Worm (Caenorhabditis elegans) whole organism, L1 larva: ENCODE data around the gene C04F6.7.
A peak's percentile ranks its signal among the peaks of the same experiment; 100 is the strongest.

Experiments used
- C04F5.9 ChIP-seq: sonication (generic microtip); optimal IDR thresholded peaks from 2 replicates; lab custom pipeline; 2016; ENCODE audit warnings: missing genetic modification characterization, missing compliant biosample characterization
- C34B4.2 ChIP-seq: sonication (generic microtip); optimal IDR thresholded peaks from 2 replicates; lab custom pipeline; 2017; ENCODE audit warnings: mild to moderate bottlenecking, missing genetic modification characterization, missing compliant biosample characterization
- F16B12.6 ChIP-seq: fragments of 150-350 bp; optimal IDR thresholded peaks from 2 replicates; lab custom pipeline; 2014; ENCODE audit warnings: missing biosample characterization, missing genetic modification characterization
- aha-1 ChIP-seq: fragments of 150-350 bp; optimal IDR thresholded peaks from 2 replicates; lab custom pipeline; 2014; ENCODE audit warnings: missing biosample characterization, missing genetic modification characterization
- alr-1 ChIP-seq: fragments of 200-800 bp; sonication (Bioruptor generic); optimal IDR thresholded peaks from 2 replicates; lab custom pipeline; 2018; ENCODE audit warnings: borderline replicate concordance, mild to moderate bottlenecking, missing genetic modification characterization, missing compliant biosample characterization
- aly-2 ChIP-seq: fragments of 150-350 bp; optimal IDR thresholded peaks from 2 replicates; lab custom pipeline; 2014; ENCODE audit warnings: missing biosample characterization, missing genetic modification characterization
- ceh-63 ChIP-seq: fragments of 200-800 bp; sonication (Bioruptor generic); optimal IDR thresholded peaks from 2 replicates; lab custom pipeline; 2018; ENCODE audit warnings: mild to moderate bottlenecking, missing genetic modification characterization, missing compliant biosample characterization
- ceh-8 ChIP-seq: fragments of 200-800 bp; sonication (Bioruptor generic); optimal IDR thresholded peaks from 2 replicates; lab custom pipeline; 2018; ENCODE audit warnings: mild to moderate bottlenecking, missing genetic modification characterization, moderate library complexity, missing compliant biosample characterization
- ceh-88 ChIP-seq: fragments of 200-800 bp; sonication (Bioruptor generic); IDR thresholded peaks from 2 replicates; pipeline ENCODE4 v1.3.6; 2022; ENCODE audit warnings: missing genetic modification characterization, missing compliant biosample characterization
- ceh-90 ChIP-seq: sonication (generic microtip); optimal IDR thresholded peaks from 2 replicates; lab custom pipeline; 2016; ENCODE audit warnings: missing genetic modification characterization, missing compliant biosample characterization
- dpl-1 ChIP-seq, 3 experiments: fragments of 150-350 bp in 2 of 3; sonication (generic microtip) in 1 of 3; optimal IDR thresholded peaks; 2 replicates each; lab custom pipeline; 2014 to 2017; ENCODE audit warnings: missing biosample characterization in 3 of 3, missing genetic modification characterization in 3 of 3, missing genetic modification reagents in 3 of 3
- efl-3 ChIP-seq: fragments of 200-800 bp; sonication (Bioruptor generic); optimal IDR thresholded peaks from 2 replicates; lab custom pipeline; 2018; ENCODE audit warnings: mild to moderate bottlenecking, missing genetic modification characterization, missing compliant biosample characterization
- egl-13 ChIP-seq: sonication (generic microtip); optimal IDR thresholded peaks from 2 replicates; lab custom pipeline; 2016; ENCODE audit warnings: missing genotype, missing genetic modification reagents, missing genetic modification characterization, missing compliant biosample characterization
- elt-2 ChIP-seq: sonication (generic microtip); optimal IDR thresholded peaks from 2 replicates; lab custom pipeline; 2016; ENCODE audit warnings: missing genetic modification characterization, mild to moderate bottlenecking, inconsistent platforms, missing compliant biosample characterization, missing genetic modification reagents
- elt-3 ChIP-seq, 6 experiments: fragments of 150-350 bp in 1 of 6; sonication (generic microtip); optimal IDR thresholded peaks; 2 replicates each; lab custom pipeline; 2017 to 2018; ENCODE audit warnings: missing biosample characterization in 6 of 6, missing genetic modification characterization in 6 of 6, inconsistent platforms in 1 of 6
- ets-5 ChIP-seq: fragments of 200-800 bp; sonication (Bioruptor generic); IDR thresholded peaks from 2 replicates; pipeline ENCODE4 v1.3.6; 2022; ENCODE audit warnings: missing genetic modification characterization, missing compliant biosample characterization
- fkh-10 ChIP-seq: sonication (generic microtip); optimal IDR thresholded peaks from 2 replicates; lab custom pipeline; 2017; ENCODE audit warnings: missing biosample characterization, missing genetic modification reagents, missing genetic modification characterization
- fkh-4 ChIP-seq: sonication (generic microtip); optimal IDR thresholded peaks from 2 replicates; lab custom pipeline; 2016; ENCODE audit warnings: missing compliant biosample characterization, missing genetic modification characterization, borderline replicate concordance
- fkh-8 ChIP-seq: sonication (generic microtip); optimal IDR thresholded peaks from 2 replicates; lab custom pipeline; 2016; ENCODE audit warnings: mild to moderate bottlenecking, missing genetic modification characterization, missing compliant biosample characterization
- grh-1 ChIP-seq: fragments of 200-800 bp; sonication (Bioruptor generic); IDR thresholded peaks from 2 replicates; pipeline ENCODE4 v1.3.6; 2022; ENCODE audit warnings: missing genetic modification reagents, missing genetic modification characterization, missing compliant biosample characterization
- hpl-2 ChIP-seq: fragments of 150-350 bp; optimal IDR thresholded peaks from 2 replicates; lab custom pipeline; 2014; ENCODE audit warnings: missing biosample characterization, missing genetic modification reagents, missing genetic modification characterization
- irx-1 ChIP-seq: sonication (generic microtip); optimal IDR thresholded peaks from 2 replicates; lab custom pipeline; 2016; ENCODE audit warnings: missing genetic modification characterization, missing compliant biosample characterization
- jun-1 ChIP-seq: fragments of 150-350 bp; optimal IDR thresholded peaks from 2 replicates; lab custom pipeline; 2014; ENCODE audit warnings: missing biosample characterization, missing genetic modification reagents, missing genetic modification characterization
- lin-13 ChIP-seq: fragments of 150-350 bp; optimal IDR thresholded peaks from 2 replicates; lab custom pipeline; 2014; ENCODE audit warnings: missing biosample characterization, missing genetic modification reagents, missing genetic modification characterization
- lin-14 ChIP-seq: fragments of 200-800 bp; sonication (Bioruptor generic); optimal IDR thresholded peaks from 2 replicates; lab custom pipeline; 2018; ENCODE audit warnings: mild to moderate bottlenecking, missing genetic modification characterization, moderate library complexity, missing compliant biosample characterization
- lin-39 ChIP-seq: fragments of 150-350 bp; optimal IDR thresholded peaks from 2 replicates; lab custom pipeline; 2014; ENCODE audit warnings: missing biosample characterization, missing genetic modification reagents, missing genetic modification characterization
- mab-9 ChIP-seq: fragments of 200-800 bp; sonication (Bioruptor generic); IDR thresholded peaks from 2 replicates; pipeline ENCODE4 v1.3.6; 2022; ENCODE audit warnings: missing genetic modification reagents, missing genetic modification characterization, missing compliant biosample characterization
- mdl-1 ChIP-seq, 2 experiments: fragments of 150-350 bp; optimal IDR thresholded peaks; 2 replicates each; lab custom pipeline; 2014 to 2017; ENCODE audit warnings: missing biosample characterization in 2 of 2, missing genetic modification characterization in 2 of 2, inconsistent platforms in 1 of 2
- nhr-11 ChIP-seq: fragments of 150-350 bp; optimal IDR thresholded peaks from 2 replicates; lab custom pipeline; 2014; ENCODE audit warnings: missing biosample characterization, missing genetic modification characterization
- nhr-12 ChIP-seq: sonication (generic microtip); optimal IDR thresholded peaks from 2 replicates; lab custom pipeline; 2017; ENCODE audit warnings: missing biosample characterization, missing genetic modification characterization
- nhr-19 ChIP-seq: fragments of 200-800 bp; sonication (Bioruptor generic); conservative IDR thresholded peaks from 2 replicates; pipeline ENCODE4 v1.3.6; 2022; ENCODE audit warnings: missing genetic modification characterization, missing compliant biosample characterization
- nhr-237 ChIP-seq: fragments of 150-350 bp; optimal IDR thresholded peaks from 2 replicates; lab custom pipeline; 2014; ENCODE audit warnings: missing biosample characterization, missing genetic modification characterization
- nhr-47 ChIP-seq: sonication (generic microtip); optimal IDR thresholded peaks from 2 replicates; lab custom pipeline; 2016; ENCODE audit warnings: mild to moderate bottlenecking, missing genetic modification characterization, moderate library complexity, missing compliant biosample characterization
- nhr-71 ChIP-seq: sonication (generic microtip); optimal IDR thresholded peaks from 2 replicates; lab custom pipeline; 2016; ENCODE audit warnings: mild to moderate bottlenecking, missing genetic modification characterization, moderate library complexity, missing compliant biosample characterization
- nhr-84 ChIP-seq: sonication (generic microtip); optimal IDR thresholded peaks from 2 replicates; lab custom pipeline; 2017; ENCODE audit warnings: missing biosample characterization, missing genetic modification characterization
- nhr-85 ChIP-seq: sonication (generic microtip); peaks from one replicate; lab custom pipeline; 2016; ENCODE audit warnings: missing genetic modification characterization, inconsistent platforms, missing compliant biosample characterization
- pag-3 ChIP-seq: sonication (generic microtip); optimal IDR thresholded peaks from 2 replicates; lab custom pipeline; 2017; ENCODE audit warnings: missing genetic modification characterization, mild to moderate bottlenecking, missing compliant biosample characterization, antibody characterized with exemption, borderline replicate concordance; ENCODE audit not compliant: insufficient read depth
- pax-3 ChIP-seq: fragments of 200-800 bp; sonication (Bioruptor generic); optimal IDR thresholded peaks from 2 replicates; lab custom pipeline; 2018; ENCODE audit warnings: mild to moderate bottlenecking, missing genetic modification characterization, moderate library complexity, missing compliant biosample characterization
- pqm-1 ChIP-seq: sonication (generic microtip); optimal IDR thresholded peaks from 3 replicates; lab custom pipeline; 2017; ENCODE audit warnings: missing biosample characterization, missing genetic modification characterization
- skn-1 ChIP-seq: fragments of 150-350 bp; optimal IDR thresholded peaks from 2 replicates; lab custom pipeline; 2014; ENCODE audit warnings: missing biosample characterization, missing genetic modification characterization
- snpc-4 ChIP-seq: fragments of 150-350 bp; optimal IDR thresholded peaks from 2 replicates; lab custom pipeline; 2014; ENCODE audit warnings: missing biosample characterization, missing genetic modification characterization
- snu-23 ChIP-seq: sonication (generic microtip); optimal IDR thresholded peaks from 2 replicates; lab custom pipeline; 2016; ENCODE audit warnings: missing genetic modification characterization, missing compliant biosample characterization
- swsn-7 ChIP-seq: sonication (generic microtip); optimal IDR thresholded peaks from 2 replicates; lab custom pipeline; 2016; ENCODE audit warnings: missing genetic modification characterization, missing compliant biosample characterization
- tlp-1 ChIP-seq: fragments of 150-350 bp; optimal IDR thresholded peaks from 2 replicates; lab custom pipeline; 2014; ENCODE audit warnings: missing biosample characterization, missing genetic modification characterization
- unc-130 ChIP-seq: fragments of 150-350 bp; optimal IDR thresholded peaks from 2 replicates; lab custom pipeline; 2017; ENCODE audit warnings: missing biosample characterization, missing genetic modification characterization, inconsistent platforms
- unc-30 ChIP-seq: sonication (generic microtip); optimal IDR thresholded peaks from 2 replicates; lab custom pipeline; 2017; ENCODE audit warnings: missing biosample characterization, missing genetic modification characterization
- unc-98 ChIP-seq: fragments of 200-800 bp; sonication (Bioruptor generic); IDR thresholded peaks from 2 replicates; pipeline ENCODE4 v1.3.6; 2022; ENCODE audit warnings: missing genetic modification characterization, missing compliant biosample characterization
- vab-15 ChIP-seq: sonication (generic microtip); optimal IDR thresholded peaks from 2 replicates; lab custom pipeline; 2017; ENCODE audit warnings: missing genotype, mild to moderate bottlenecking, missing genetic modification characterization, missing compliant biosample characterization
- xbp-1 ChIP-seq: sonication (generic microtip); optimal IDR thresholded peaks from 2 replicates; lab custom pipeline; 2016; ENCODE audit warnings: missing genetic modification characterization, missing compliant biosample characterization
- zag-1 ChIP-seq: fragments of 150-350 bp; optimal IDR thresholded peaks from 2 replicates; lab custom pipeline; 2014; ENCODE audit warnings: missing biosample characterization, missing genetic modification characterization
- zip-4 ChIP-seq: fragments of 200-800 bp; sonication (Bioruptor generic); optimal IDR thresholded peaks from 2 replicates; lab custom pipeline; 2018; ENCODE audit warnings: mild to moderate bottlenecking, missing genetic modification characterization, moderate library complexity, missing compliant biosample characterization
- ztf-11 ChIP-seq, 2 experiments: sonication (generic microtip); optimal IDR thresholded peaks; 2 replicates each; lab custom pipeline; 2016 to 2017; ENCODE audit warnings: missing genetic modification characterization in 2 of 2, missing biosample characterization in 1 of 2, missing compliant biosample characterization in 1 of 2
- ztf-4 ChIP-seq: fragments of 150-350 bp; optimal IDR thresholded peaks from 2 replicates; lab custom pipeline; 2014; ENCODE audit warnings: missing biosample characterization, missing genetic modification characterization

Gene C04F6.7

DNA sequence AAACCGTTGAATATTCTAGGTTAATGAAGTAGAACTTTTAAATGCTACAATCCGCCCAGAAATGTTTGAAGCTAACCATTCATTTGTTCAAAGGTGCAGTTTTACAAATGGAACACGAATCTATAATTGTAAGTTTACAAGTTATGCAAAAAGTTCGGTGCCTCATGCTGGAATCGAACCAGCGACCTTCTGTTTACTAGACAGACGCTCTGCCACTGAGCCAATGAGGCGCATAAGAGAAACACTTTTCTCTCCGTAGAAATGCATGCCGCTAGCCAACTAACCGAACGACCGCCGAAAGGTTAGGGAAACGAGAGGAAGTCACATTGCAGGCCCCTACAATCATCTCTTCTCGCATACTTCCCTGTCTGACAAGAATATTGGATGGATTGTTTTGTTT lies 47.7 kb downstream of the C04F6.7 start (continued):
- peak; percentile 43 for TF ChIP-seq ceh-8 (GFP tag; lab: Kevin White, UChicago)
- no peak for TF ChIP-seq pag-3 (tag; lab: Kevin White, UChicago)
- no peak for TF ChIP-seq alr-1 (tag; lab: Kevin White, UChicago)
- peak; percentile 83 for TF ChIP-seq snu-23 (GFP tag; lab: Kevin White, UChicago)
- peak in 2 of 6 experiments; percentile 18 to 49 for TF ChIP-seq elt-3 (tag; optimal IDR thresholded peaks at IDR 0.05; lab: Kevin White, UChicago)
- peak; percentile 59 for TF ChIP-seq xbp-1 (tag; lab: Kevin White, UChicago)
- no peak for TF ChIP-seq F16B12.6
- TF ChIP-seq pqm-1 (tag; lab: Kevin White, UChicago): no peak
- no peak for TF ChIP-seq C04F5.9 (tag; lab: Kevin White, UChicago)
- peak; percentile 19 for TF ChIP-seq elt-2
- peak; percentile 75 for TF ChIP-seq nhr-71 (tag; lab: Kevin White, UChicago)
- peak; percentile 24 for TF ChIP-seq ceh-90 (tag; lab: Kevin White, UChicago)
- TF ChIP-seq egl-13 (tag; lab: Kevin White, UChicago): peak; percentile 27
- no peak for TF ChIP-seq ets-5 (GFP tag; lab: Robert Waterston, UW)
- no peak for TF ChIP-seq unc-30
- TF ChIP-seq lin-39 (tag; lab: Kevin White, UChicago): no peak
- TF ChIP-seq aha-1 (tag; lab: Kevin White, UChicago): no peak
- no peak for TF ChIP-seq C34B4.2
- TF ChIP-seq jun-1 (tag; lab: Kevin White, UChicago): peak; percentile 69
- peak in 1 of 2 experiments; percentile 68 for TF ChIP-seq mdl-1 (tag; optimal IDR thresholded peaks at IDR 0.05; lab: Kevin White, UChicago)
- TF ChIP-seq zip-4 (GFP tag; lab: Kevin White, UChicago): peak; percentile 26
- no peak for TF ChIP-seq efl-3 (GFP tag; lab: Kevin White, UChicago)
- TF ChIP-seq nhr-47 (tag; lab: Kevin White, UChicago): peak; percentile 80
- peak; percentile 71 for TF ChIP-seq swsn-7 (tag; lab: Kevin White, UChicago)
- TF ChIP-seq nhr-19 (GFP tag; lab: Robert Waterston, UW): peak; percentile 77
- TF ChIP-seq tlp-1: no peak
- TF ChIP-seq fkh-8 (tag; lab: Kevin White, UChicago): peak; percentile 68
- no peak for TF ChIP-seq nhr-11 (tag; lab: Kevin White, UChicago)
- TF ChIP-seq vab-15: peak; percentile 12
- TF ChIP-seq nhr-237 (tag; lab: Kevin White, UChicago): peak; percentile 37
- TF ChIP-seq lin-14 (GFP tag; lab: Kevin White, UChicago): peak; percentile 80
- TF ChIP-seq snpc-4 (tag; lab: Kevin White, UChicago): peak; percentile 14
- peak in 2 of 3 experiments; percentile 10 to 21 for TF ChIP-seq dpl-1 (GFP tag; optimal IDR thresholded peaks at IDR 0.05; lab: Kevin White, UChicago)
- TF ChIP-seq unc-98 (GFP tag; lab: Robert Waterston, UW): 0 out of 2 replicates have a peak, but pooled peaks have one; percentile 23
- TF ChIP-seq ceh-63 (GFP tag; lab: Kevin White, UChicago): no peak
- no peak for TF ChIP-seq pax-3 (tag; lab: Kevin White, UChicago)
- peak; percentile 5 for TF ChIP-seq lin-13 (GFP tag; lab: Kevin White, UChicago)
- peak; percentile 56 for TF ChIP-seq irx-1 (tag; lab: Kevin White, UChicago)
- TF ChIP-seq unc-130 (tag; lab: Kevin White, UChicago): peak; percentile 11
- peak; percentile 53 for TF ChIP-seq fkh-10
- peak; percentile 66 for TF ChIP-seq nhr-85 (tag; lab: Kevin White, UChicago)
- TF ChIP-seq nhr-12: no peak
- TF ChIP-seq ztf-4 (tag; lab: Kevin White, UChicago): no peak
- TF ChIP-seq ztf-11 (tag; optimal IDR thresholded peaks at IDR 0.05; lab: Kevin White, UChicago): no peak
- no peak for TF ChIP-seq nhr-84 (tag; lab: Kevin White, UChicago)
- TF ChIP-seq ceh-88 (GFP tag; lab: Robert Waterston, UW): peak; percentile 50; the same call in 1 of the 2 replicates
- no peak for TF ChIP-seq fkh-4 (tag; lab: Kevin White, UChicago)
- TF ChIP-seq aly-2 (tag; lab: Kevin White, UChicago): peak; percentile 1
- 0 out of 2 replicates have a peak, but pooled peaks have one; percentile 45 for TF ChIP-seq mab-9 (GFP tag; lab: Robert Waterston, UW)
- TF ChIP-seq skn-1 (tag; lab: Kevin White, UChicago): peak; percentile 35
- TF ChIP-seq grh-1 (GFP tag; lab: Robert Waterston, UW): peak; percentile 20; the same call in 1 of the 2 replicates
- TF ChIP-seq zag-1 (tag; lab: Kevin White, UChicago): no peak
- TF ChIP-seq hpl-2 (GFP tag; lab: Kevin White, UChicago): no peak
